Worm (Caenorhabditis elegans) whole organism, early embryonic: ENCODE measurements around the gene hsp-16.41.

Experiments used
- ama-1 ChIP-seq: fragments of 150-350 bp; optimal IDR thresholded peaks from 2 replicates; lab custom pipeline; 2014
- hnd-1 ChIP-seq: sonication (generic microtip); optimal IDR thresholded peaks from 2 replicates; lab custom pipeline; 2016; ENCODE audit warnings: missing genetic modification characterization, missing compliant biosample characterization

ce11 chrV:1848590-1848989, 43.6 kb downstream of the hsp-16.41 start:
- TF ChIP-seq hnd-1 (tag; lab: Kevin White, UChicago) (no peak), ama-1 (lab: Kevin White, UChicago) (no peak)
